Worm (Caenorhabditis elegans) whole organism, L1 larva: ENCODE results near the gene K10D11.5.

Source experiments
- ama-1 ChIP-seq: fragments of 150-350 bp; optimal IDR thresholded peaks from 2 replicates; lab custom pipeline; 2014
- ceh-8 ChIP-seq: fragments of 200-800 bp; sonication (Bioruptor generic); optimal IDR thresholded peaks from 2 replicates; lab custom pipeline; 2018; ENCODE audit warnings: mild to moderate bottlenecking, missing genetic modification characterization, moderate library complexity, missing compliant biosample characterization
- dpl-1 ChIP-seq, 3 experiments: fragments of 150-350 bp in 2 of 3; sonication (generic microtip) in 1 of 3; optimal IDR thresholded peaks; 2 replicates each; lab custom pipeline; 2014 to 2017; ENCODE audit warnings: missing biosample characterization in 3 of 3, missing genetic modification characterization in 3 of 3, missing genetic modification reagents in 3 of 3
- efl-3 ChIP-seq: fragments of 200-800 bp; sonication (Bioruptor generic); optimal IDR thresholded peaks from 2 replicates; lab custom pipeline; 2018; ENCODE audit warnings: mild to moderate bottlenecking, missing genetic modification characterization, missing compliant biosample characterization
- elt-3 ChIP-seq, 6 experiments: fragments of 150-350 bp in 1 of 6; sonication (generic microtip); optimal IDR thresholded peaks; 2 replicates each; lab custom pipeline; 2017 to 2018; ENCODE audit warnings: missing biosample characterization in 6 of 6, missing genetic modification characterization in 6 of 6, inconsistent platforms in 1 of 6
- lin-39 ChIP-seq: fragments of 150-350 bp; optimal IDR thresholded peaks from 2 replicates; lab custom pipeline; 2014; ENCODE audit warnings: missing biosample characterization, missing genetic modification reagents, missing genetic modification characterization
- nhr-47 ChIP-seq: sonication (generic microtip); optimal IDR thresholded peaks from 2 replicates; lab custom pipeline; 2016; ENCODE audit warnings: mild to moderate bottlenecking, missing genetic modification characterization, moderate library complexity, missing compliant biosample characterization
- snpc-4 ChIP-seq: fragments of 150-350 bp; optimal IDR thresholded peaks from 2 replicates; lab custom pipeline; 2014; ENCODE audit warnings: missing biosample characterization, missing genetic modification characterization

- TF ChIP-seq elt-3 (tag; optimal IDR thresholded peaks at IDR 0.05; lab: Kevin White, UChicago) (no peak), nhr-47 (no peak), ceh-8 (GFP tag; lab: Kevin White, UChicago) (no peak), snpc-4 (no peak), ama-1 (lab: Kevin White, UChicago) (no peak), efl-3 (no peak), lin-39 (tag; lab: Kevin White, UChicago) (no peak), dpl-1 (GFP tag; optimal IDR thresholded peaks at IDR 0.05; lab: Kevin White, UChicago) (no peak)
Measured at ce11 chrIV:13016820-13017219, 25.2 kb upstream of the K10D11.5 start.
